Worm (Caenorhabditis elegans) whole organism, young adult: ENCODE measurements around the gene R07E5.7.
A peak's percentile ranks its signal among the peaks of the same experiment; 100 is the strongest.

Experiments used
- B0261.1 ChIP-seq: sonication (generic microtip); optimal IDR thresholded peaks from 2 replicates; lab custom pipeline; 2016; ENCODE audit warnings: mild to moderate bottlenecking, missing genetic modification characterization, moderate library complexity, missing compliant biosample characterization
- B0336.3 ChIP-seq: fragments of 200-800 bp; sonication (Bioruptor generic); IDR thresholded peaks from 2 replicates; pipeline ENCODE4 v1.3.6; 2022; ENCODE audit warnings: missing genetic modification characterization, missing compliant biosample characterization
- C17E4.6 ChIP-seq: fragments of 200-800 bp; sonication (Bioruptor generic); IDR thresholded peaks from 2 replicates; pipeline ENCODE4 v1.3.6; 2022; ENCODE audit warnings: missing genetic modification reagents, missing genetic modification characterization, missing compliant biosample characterization
- D2030.7 ChIP-seq: fragments of 200-800 bp; sonication (Bioruptor generic); IDR thresholded peaks from 2 replicates; pipeline ENCODE4 v1.3.6; 2022; ENCODE audit warnings: missing genetic modification reagents, missing genetic modification characterization, missing compliant biosample characterization
- F52B5.7 ChIP-seq: sonication (generic microtip); optimal IDR thresholded peaks from 2 replicates; lab custom pipeline; 2016; ENCODE audit warnings: mild to moderate bottlenecking, missing genetic modification characterization, missing compliant biosample characterization
- K11D2.4 ChIP-seq: fragments of 200-800 bp; sonication (Bioruptor generic); IDR thresholded peaks from 2 replicates; pipeline ENCODE4 v1.3.6; 2022; ENCODE audit warnings: missing genetic modification reagents, missing genetic modification characterization, missing compliant biosample characterization
- Y95B8A.8 ChIP-seq: fragments of 200-800 bp; sonication (Bioruptor generic); IDR thresholded peaks from 2 replicates; pipeline ENCODE4 v1.3.6; 2022; ENCODE audit warnings: missing genetic modification reagents, missing genetic modification characterization, missing compliant biosample characterization
- ama-1 ChIP-seq, 3 experiments: fragments of 150-350 bp in 1 of 3; sonication (generic microtip) in 2 of 3; optimal IDR thresholded peaks; 2 replicates each; lab custom pipeline; 2014 to 2018; ENCODE audit warnings: missing biosample characterization in 2 of 3, missing genetic modification characterization in 2 of 3, missing genetic modification reagents in 2 of 3
- attf-6 ChIP-seq: fragments of 200-800 bp; sonication (Bioruptor generic); IDR thresholded peaks from 2 replicates; pipeline ENCODE4 v1.3.6; 2022; ENCODE audit warnings: missing genetic modification reagents, missing genetic modification characterization, missing compliant biosample characterization
- ccch-3 ChIP-seq: fragments of 200-800 bp; sonication (Bioruptor generic); optimal IDR thresholded peaks from 2 replicates; lab custom pipeline; 2018; ENCODE audit warnings: mild to moderate bottlenecking, missing genetic modification characterization, missing compliant biosample characterization
- ceh-91 ChIP-seq: fragments of 200-800 bp; sonication (Bioruptor generic); IDR thresholded peaks from 2 replicates; pipeline ENCODE4 v1.3.6; 2022; ENCODE audit warnings: missing genetic modification reagents, missing genetic modification characterization, missing compliant biosample characterization
- die-1 ChIP-seq: sonication (generic microtip); optimal IDR thresholded peaks from 2 replicates; lab custom pipeline; 2016; ENCODE audit warnings: missing genotype, mild to moderate bottlenecking, missing genetic modification characterization, missing compliant biosample characterization
- egl-44 ChIP-seq: fragments of 200-800 bp; sonication (Bioruptor generic); IDR thresholded peaks from 2 replicates; pipeline ENCODE4 v1.3.6; 2022; ENCODE audit warnings: missing genetic modification reagents, missing genetic modification characterization, missing compliant biosample characterization
- egrh-3 ChIP-seq: fragments of 200-800 bp; sonication (Bioruptor generic); IDR thresholded peaks from 2 replicates; pipeline ENCODE4 v1.3.6; 2022; ENCODE audit warnings: missing genetic modification reagents, missing genetic modification characterization, missing compliant biosample characterization
- ekl-4 ChIP-seq: fragments of 200-800 bp; sonication (Bioruptor generic); IDR thresholded peaks from 2 replicates; pipeline ENCODE4 v1.3.6; 2022; ENCODE audit warnings: missing genetic modification reagents, missing genetic modification characterization, missing compliant biosample characterization
- gei-17 ChIP-seq: fragments of 200-800 bp; sonication (Bioruptor generic); optimal IDR thresholded peaks from 2 replicates; lab custom pipeline; 2018; ENCODE audit warnings: mild to moderate bottlenecking, missing genetic modification characterization, missing compliant biosample characterization
- him-1 ChIP-seq: sonication (generic microtip); optimal IDR thresholded peaks from 2 replicates; lab custom pipeline; 2016; ENCODE audit warnings: missing genotype, missing genetic modification reagents, missing genetic modification characterization, missing compliant biosample characterization
- hmg-20 ChIP-seq: fragments of 200-800 bp; sonication (Bioruptor generic); IDR thresholded peaks from 2 replicates; pipeline ENCODE4 v1.3.6; 2022; ENCODE audit warnings: missing genetic modification reagents, missing genetic modification characterization, missing compliant biosample characterization
- hsf-1 ChIP-seq: fragments of 200-800 bp; sonication (Bioruptor generic); IDR thresholded peaks from 2 replicates; pipeline ENCODE4 v1.3.6; 2022; ENCODE audit warnings: missing genetic modification reagents, missing genetic modification characterization, missing compliant biosample characterization
- lag-1 ChIP-seq: fragments of 200-800 bp; sonication (Bioruptor generic); IDR thresholded peaks from 2 replicates; pipeline ENCODE4 v1.3.6; 2022; ENCODE audit warnings: missing genetic modification reagents, missing genetic modification characterization, missing compliant biosample characterization
- lin-26 ChIP-seq: fragments of 200-800 bp; sonication (Bioruptor generic); IDR thresholded peaks from 2 replicates; pipeline ENCODE4 v1.3.6; 2022; ENCODE audit warnings: missing genetic modification reagents, missing genetic modification characterization, missing compliant biosample characterization
- lsl-1 ChIP-seq: fragments of 200-800 bp; sonication (Bioruptor generic); optimal IDR thresholded peaks from 2 replicates; lab custom pipeline; 2018; ENCODE audit warnings: mild to moderate bottlenecking, missing genetic modification characterization, moderate library complexity, missing compliant biosample characterization
- madf-3 ChIP-seq: fragments of 200-800 bp; sonication (Bioruptor generic); IDR thresholded peaks from 2 replicates; pipeline ENCODE4 v1.3.6; 2022; ENCODE audit warnings: missing genetic modification reagents, missing genetic modification characterization, missing compliant biosample characterization
- madf-8 ChIP-seq: fragments of 200-800 bp; sonication (Bioruptor generic); conservative IDR thresholded peaks from 2 replicates; pipeline ENCODE4 v1.3.6; 2022; ENCODE audit warnings: missing genetic modification reagents, missing genetic modification characterization, missing compliant biosample characterization
- mcd-1 ChIP-seq: fragments of 200-800 bp; sonication (Bioruptor generic); IDR thresholded peaks from 2 replicates; pipeline ENCODE4 v1.3.6; 2022; ENCODE audit warnings: missing genetic modification reagents, missing genetic modification characterization, missing compliant biosample characterization
- nfya-1 ChIP-seq: sonication (generic microtip); optimal IDR thresholded peaks from 2 replicates; lab custom pipeline; 2017; ENCODE audit warnings: antibody characterized with exemption, missing compliant biosample characterization, missing genetic modification characterization, borderline replicate concordance; ENCODE audit not compliant: insufficient read depth
- nfya-2 ChIP-seq: fragments of 200-800 bp; sonication (Bioruptor generic); IDR thresholded peaks from 2 replicates; pipeline ENCODE4 v1.3.6; 2022; ENCODE audit warnings: missing genetic modification reagents, missing genetic modification characterization, missing compliant biosample characterization
- nfyb-1 ChIP-seq: fragments of 200-800 bp; sonication (Bioruptor generic); IDR thresholded peaks from 2 replicates; pipeline ENCODE4 v1.3.6; 2022; ENCODE audit warnings: missing genetic modification reagents, missing genetic modification characterization, missing compliant biosample characterization
- nhr-27 ChIP-seq: fragments of 200-800 bp; sonication (Bioruptor generic); optimal IDR thresholded peaks from 2 replicates; lab custom pipeline; 2018; ENCODE audit warnings: mild to moderate bottlenecking, missing genetic modification characterization, moderate library complexity, missing compliant biosample characterization
- nhr-90 ChIP-seq: sonication (generic microtip); optimal IDR thresholded peaks from 2 replicates; lab custom pipeline; 2016; ENCODE audit warnings: missing genotype, mild to moderate bottlenecking, missing genetic modification characterization, missing compliant biosample characterization
- pbrm-1 ChIP-seq: fragments of 200-800 bp; sonication (Bioruptor generic); IDR thresholded peaks from 2 replicates; pipeline ENCODE4 v1.3.6; 2022; ENCODE audit warnings: missing genetic modification reagents, missing genetic modification characterization, missing compliant biosample characterization
- pha-4 ChIP-seq: fragments of 150-350 bp; sonication (generic microtip); optimal IDR thresholded peaks from 2 replicates; lab custom pipeline; 2014; ENCODE audit warnings: missing biosample characterization, missing genetic modification reagents, missing genetic modification characterization
- rcor-1 ChIP-seq: fragments of 200-800 bp; sonication (Bioruptor generic); IDR thresholded peaks from 2 replicates; pipeline ENCODE4 v1.3.6; 2022; ENCODE audit warnings: missing genetic modification reagents, missing genetic modification characterization, missing compliant biosample characterization
- rec-8 ChIP-seq, 2 experiments: sonication (generic microtip); optimal IDR thresholded peaks; 2 replicates each; lab custom pipeline; 2016; ENCODE audit warnings: mild to moderate bottlenecking in 2 of 2, missing genetic modification characterization in 2 of 2, missing genetic modification reagents in 2 of 2, missing genotype in 2 of 2, missing biosample characterization in 1 of 2, missing compliant biosample characterization in 1 of 2, moderate library complexity in 1 of 2
- rpc-1 ChIP-seq, 2 experiments: fragments of 150-350 bp in 1 of 2; sonication (generic microtip) in 1 of 2; optimal IDR thresholded peaks; 2 replicates each; lab custom pipeline; 2014 to 2018; ENCODE audit warnings: missing biosample characterization in 1 of 2, missing genetic modification characterization in 1 of 2, missing genetic modification reagents in 1 of 2, missing genotype in 1 of 2
- snpc-1.1 ChIP-seq: sonication (generic microtip); optimal IDR thresholded peaks from 2 replicates; lab custom pipeline; 2017; ENCODE audit warnings: missing genetic modification characterization, mild to moderate bottlenecking, missing compliant biosample characterization, antibody characterized with exemption, moderate library complexity, missing genotype, missing genetic modification reagents; ENCODE audit not compliant: insufficient read depth
- snpc-1.3 ChIP-seq: sonication (generic microtip); optimal IDR thresholded peaks from 2 replicates; lab custom pipeline; 2017; ENCODE audit warnings: missing genetic modification characterization, mild to moderate bottlenecking, missing compliant biosample characterization, antibody characterized with exemption, moderate library complexity, missing genotype, missing genetic modification reagents; ENCODE audit not compliant: insufficient read depth
- snpc-3.4 ChIP-seq: sonication (generic microtip); optimal IDR thresholded peaks from 2 replicates; lab custom pipeline; 2017; ENCODE audit warnings: missing genetic modification characterization, mild to moderate bottlenecking, missing compliant biosample characterization, antibody characterized with exemption, moderate library complexity, missing genotype, missing genetic modification reagents
- snpc-4 ChIP-seq, 5 experiments: fragments of 150-350 bp in 1 of 5; sonication (generic microtip) in 4 of 5; optimal IDR thresholded peaks; 2 replicates each; lab custom pipeline; 2014 to 2018; ENCODE audit warnings: missing genetic modification characterization in 5 of 5, missing biosample characterization in 3 of 5, antibody characterized with exemption in 2 of 5, mild to moderate bottlenecking in 2 of 5, missing compliant biosample characterization in 2 of 5, missing genotype in 2 of 5, moderate library complexity in 2 of 5, missing genetic modification reagents in 1 of 5
- sptf-2 ChIP-seq: fragments of 200-800 bp; sonication (Bioruptor generic); optimal IDR thresholded peaks from 2 replicates; lab custom pipeline; 2018; ENCODE audit warnings: mild to moderate bottlenecking, missing genetic modification characterization, missing compliant biosample characterization
- zim-3 ChIP-seq: sonication (generic microtip); optimal IDR thresholded peaks from 2 replicates; lab custom pipeline; 2017; ENCODE audit warnings: mild to moderate bottlenecking, missing genetic modification characterization, moderate library complexity, missing compliant biosample characterization
- ztf-18 ChIP-seq: sonication (generic microtip); optimal IDR thresholded peaks from 2 replicates; lab custom pipeline; 2016; ENCODE audit warnings: missing genotype, mild to moderate bottlenecking, missing genetic modification characterization, missing compliant biosample characterization
- ztf-26 ChIP-seq: sonication (generic microtip); optimal IDR thresholded peaks from 2 replicates; lab custom pipeline; 2017; ENCODE audit warnings: missing genetic modification characterization, missing compliant biosample characterization

The R07E5.7 gene

ce11 chrIII:4428797-4429196, 9.8 kb upstream of the R07E5.7 start (continued):
- TF ChIP-seq egrh-3 (GFP tag; lab: Robert Waterston, UW) (peak; percentile 42), ama-1 (optimal IDR thresholded peaks at IDR 0.05; lab: Kevin White, UChicago) (no peak), ama-1 (GFP tag; optimal IDR thresholded peaks at IDR 0.05; lab: Kevin White, UChicago) (peak in 1 of 2 experiments; percentile 64), egl-44 (GFP tag; lab: Robert Waterston, UW) (peak; percentile 68; the same call in 1 of the 2 replicates), mcd-1 (GFP tag; lab: Robert Waterston, UW) (no peak), ccch-3 (GFP tag; lab: Kevin White, UChicago) (no peak), attf-6 (GFP tag; lab: Robert Waterston, UW) (no peak), lin-26 (peak; percentile 89; the same call in 1 of the 2 replicates), die-1 (peak; percentile 63), him-1 (peak; percentile 54), zim-3 (tag; lab: Kevin White, UChicago) (peak; percentile 46), madf-8 (GFP tag; lab: Robert Waterston, UW) (peak; percentile 61), rec-8 (tag; optimal IDR thresholded peaks at IDR 0.05; lab: Kevin White, UChicago) (peak in 1 of 2 experiments; percentile 30), nfyb-1 (peak; percentile 73), B0336.3 (GFP tag; lab: Robert Waterston, UW) (peak; percentile 20; the same call in 1 of the 2 replicates), snpc-1.1 (peak; percentile 57), snpc-1.3 (no peak), madf-3 (GFP tag; lab: Robert Waterston, UW) (no peak), F52B5.7 (tag; lab: Kevin White, UChicago) (peak; percentile 29), lag-1 (no peak), sptf-2 (no peak), nfya-1 (tag; lab: Kevin White, UChicago) (no peak), lsl-1 (GFP tag; lab: Kevin White, UChicago) (peak; percentile 26), snpc-3.4 (tag; lab: Kevin White, UChicago) (peak; percentile 40), ekl-4 (GFP tag; lab: Robert Waterston, UW) (peak; percentile 47; the same call in 1 of the 2 replicates), gei-17 (GFP tag; lab: Kevin White, UChicago) (no peak), B0261.1 (peak; percentile 71), hmg-20 (GFP tag; lab: Robert Waterston, UW) (no peak), pha-4 (tag; lab: Kevin White, UChicago) (no peak), ztf-26 (tag; lab: Kevin White, UChicago) (no peak), rpc-1 (optimal IDR thresholded peaks at IDR 0.05; lab: Kevin White, UChicago) (peak; percentile 58), rpc-1 (tag; optimal IDR thresholded peaks at IDR 0.05; lab: Kevin White, UChicago) (peak; percentile 77), nhr-27 (tag; lab: Kevin White, UChicago) (no peak), rcor-1 (GFP tag; lab: Robert Waterston, UW) (0 out of 2 replicates have a peak, but pooled peaks have one; percentile 17), pbrm-1 (GFP tag; lab: Robert Waterston, UW) (peak; percentile 42; the same call in 1 of the 2 replicates)

ce11 chrIII:4426711-4427218, 7.8 kb upstream of the R07E5.7 start:
- peak; percentile 45; the same call in 1 of the 2 replicates for TF ChIP-seq ceh-91 (GFP tag; lab: Robert Waterston, UW)
- peak; percentile 73; the same call in 1 of the 2 replicates for TF ChIP-seq madf-3 (GFP tag; lab: Robert Waterston, UW)
- TF ChIP-seq rec-8 (tag; optimal IDR thresholded peaks at IDR 0.05; lab: Kevin White, UChicago): peak in 1 of 2 experiments; percentile 34
- TF ChIP-seq him-1: peak; percentile 59
- peak; percentile 75 for TF ChIP-seq lsl-1 (GFP tag; lab: Kevin White, UChicago)
- peak; percentile 23 for TF ChIP-seq ztf-18 (tag; lab: Kevin White, UChicago)
- TF ChIP-seq hsf-1 (GFP tag; lab: Robert Waterston, UW): peak; percentile 68
- TF ChIP-seq lin-26: peak; percentile 90
- TF ChIP-seq Y95B8A.8 (GFP tag; lab: Robert Waterston, UW): 0 out of 2 replicates have a peak, but pooled peaks have one; percentile 49
- 0 out of 2 replicates have a peak, but pooled peaks have one; percentile 44 for TF ChIP-seq nfya-2 (GFP tag; lab: Robert Waterston, UW)
- TF ChIP-seq mcd-1 (GFP tag; lab: Robert Waterston, UW): peak; percentile 69
- peak; percentile 66 for TF ChIP-seq D2030.7 (GFP tag; lab: Robert Waterston, UW)
- peak; percentile 66 for TF ChIP-seq snpc-4 (GFP tag; optimal IDR thresholded peaks at IDR 0.05; lab: Kevin White, UChicago)
- peak; percentile 85 to 99 (median 92) for TF ChIP-seq snpc-4 (tag; optimal IDR thresholded peaks at IDR 0.05; lab: Kevin White, UChicago)
- peak; percentile 62 for TF ChIP-seq rpc-1 (optimal IDR thresholded peaks at IDR 0.05; lab: Kevin White, UChicago)
- peak; percentile 77 for TF ChIP-seq rpc-1 (tag; optimal IDR thresholded peaks at IDR 0.05; lab: Kevin White, UChicago)
- peak; percentile 70; the same call in 1 of the 2 replicates for TF ChIP-seq C17E4.6 (GFP tag; lab: Robert Waterston, UW)
- peak; percentile 32; the same call in 1 of the 2 replicates for TF ChIP-seq K11D2.4 (GFP tag; lab: Robert Waterston, UW)
- peak; percentile 71; the same call in 1 of the 2 replicates for TF ChIP-seq hmg-20 (GFP tag; lab: Robert Waterston, UW)
- TF ChIP-seq nhr-90: peak; percentile 33
